Worm (Caenorhabditis elegans): ENCODE measurements around the gene metl-2.

The metl-2 gene

ce11 chrII:14969320-14969950 is at the start of gene metl-2, which contains the start of the genes pole-4 and nsun-5:
Gene metl-2 (plus strand): TSS chrII:14969900.
Gene pole-4 (minus strand): TSS chrII:14969354.
Gene nsun-5 (plus strand): TSS chrII:14969617.
- TF ChIP-seq cog-1 (tag; optimal IDR thresholded peaks at IDR 0.05) (no peak), med-1 (GFP tag; optimal IDR thresholded peaks at IDR 0.05; ENCODE audit: insufficient read depth) (no peak), tab-1 (GFP tag; IDR thresholded peaks at IDR 0.05) (no peak), ref-1 (GFP tag; conservative IDR thresholded peaks at IDR 0.05) (no peak), klf-2 (GFP tag; conservative IDR thresholded peaks at IDR 0.05) (no peak), flt-1 (GFP tag; IDR thresholded peaks at IDR 0.05) (no peak), ztf-29 (GFP tag; IDR thresholded peaks at IDR 0.05) (no peak), ztf-23 (GFP tag; IDR thresholded peaks at IDR 0.05) (no peak), T22C8.4 (GFP tag; IDR thresholded peaks at IDR 0.05) (no peak)

ce11 chrII:14928766-14929165 is 40.9 kb upstream of the metl-2 start:
- TF ChIP-seq T22C8.4 (GFP tag; IDR thresholded peaks at IDR 0.05) (no peak), klf-2 (GFP tag; conservative IDR thresholded peaks at IDR 0.05) (no peak), ref-1 (GFP tag; conservative IDR thresholded peaks at IDR 0.05) (no peak), med-1 (GFP tag; optimal IDR thresholded peaks at IDR 0.05; ENCODE audit: insufficient read depth) (no peak), tab-1 (GFP tag; IDR thresholded peaks at IDR 0.05) (no peak), ztf-23 (GFP tag; IDR thresholded peaks at IDR 0.05) (no peak), flt-1 (GFP tag; IDR thresholded peaks at IDR 0.05) (no peak), cog-1 (tag; optimal IDR thresholded peaks at IDR 0.05) (no peak), ztf-29 (GFP tag; IDR thresholded peaks at IDR 0.05) (no peak)

ce11 chrII:14935431-14936071 is 34.1 kb upstream of the metl-2 start:
- TF ChIP-seq flt-1 (GFP tag; IDR thresholded peaks at IDR 0.05) (no peak), klf-2 (GFP tag; conservative IDR thresholded peaks at IDR 0.05) (no peak)

- TF ChIP-seq tab-1 (GFP tag; IDR thresholded peaks at IDR 0.05) (no peak), med-1 (GFP tag; optimal IDR thresholded peaks at IDR 0.05; ENCODE audit: insufficient read depth) (no peak), cog-1 (tag; optimal IDR thresholded peaks at IDR 0.05) (no peak), ref-1 (GFP tag; conservative IDR thresholded peaks at IDR 0.05) (no peak), T22C8.4 (GFP tag; IDR thresholded peaks at IDR 0.05) (no peak), ztf-29 (GFP tag; IDR thresholded peaks at IDR 0.05) (no peak), klf-2 (GFP tag; conservative IDR thresholded peaks at IDR 0.05) (no peak), flt-1 (GFP tag; IDR thresholded peaks at IDR 0.05) (no peak), ztf-23 (GFP tag; IDR thresholded peaks at IDR 0.05) (no peak)
These were observed 31.4 kb upstream of the metl-2 start for ce11 chrII:14938319-14938718.

ce11 chrII:14940325-14940724 is 29.4 kb upstream of the metl-2 start:
- no peak for TF ChIP-seq klf-2 (GFP tag; conservative IDR thresholded peaks at IDR 0.05)
- TF ChIP-seq tab-1 (GFP tag; IDR thresholded peaks at IDR 0.05) = no peak
- no peak for TF ChIP-seq med-1 (GFP tag; optimal IDR thresholded peaks at IDR 0.05; ENCODE audit: insufficient read depth)
- TF ChIP-seq cog-1 (tag; optimal IDR thresholded peaks at IDR 0.05) = no peak
- no peak for TF ChIP-seq flt-1 (GFP tag; IDR thresholded peaks at IDR 0.05)
- TF ChIP-seq ztf-29 (GFP tag; IDR thresholded peaks at IDR 0.05) = no peak
- TF ChIP-seq ref-1 (GFP tag; conservative IDR thresholded peaks at IDR 0.05) = no peak
- no peak for TF ChIP-seq ztf-23 (GFP tag; IDR thresholded peaks at IDR 0.05)
- TF ChIP-seq T22C8.4 (GFP tag; IDR thresholded peaks at IDR 0.05) = no peak

- no peak for TF ChIP-seq ztf-29 (GFP tag; IDR thresholded peaks at IDR 0.05)
- no peak for TF ChIP-seq klf-2 (GFP tag; conservative IDR thresholded peaks at IDR 0.05)
- no peak for TF ChIP-seq med-1 (GFP tag; optimal IDR thresholded peaks at IDR 0.05; ENCODE audit: insufficient read depth)
- no peak for TF ChIP-seq ref-1 (GFP tag; conservative IDR thresholded peaks at IDR 0.05)
- TF ChIP-seq flt-1 (GFP tag; IDR thresholded peaks at IDR 0.05) = no peak
- TF ChIP-seq ztf-23 (GFP tag; IDR thresholded peaks at IDR 0.05) = no peak
- no peak for TF ChIP-seq tab-1 (GFP tag; IDR thresholded peaks at IDR 0.05)
- no peak for TF ChIP-seq T22C8.4 (GFP tag; IDR thresholded peaks at IDR 0.05)
- TF ChIP-seq cog-1 (tag; optimal IDR thresholded peaks at IDR 0.05) = no peak
These were observed 28.7 kb upstream of the metl-2 start for ce11 chrII:14940980-14941379.

- TF ChIP-seq ref-1 (GFP tag; conservative IDR thresholded peaks at IDR 0.05) (no peak), T22C8.4 (GFP tag; IDR thresholded peaks at IDR 0.05) (no peak), ztf-23 (GFP tag; IDR thresholded peaks at IDR 0.05) (no peak), cog-1 (tag; optimal IDR thresholded peaks at IDR 0.05) (no peak), flt-1 (GFP tag; IDR thresholded peaks at IDR 0.05) (no peak), ztf-29 (GFP tag; IDR thresholded peaks at IDR 0.05) (no peak), tab-1 (GFP tag; IDR thresholded peaks at IDR 0.05) (no peak), med-1 (GFP tag; optimal IDR thresholded peaks at IDR 0.05; ENCODE audit: insufficient read depth) (no peak), klf-2 (GFP tag; conservative IDR thresholded peaks at IDR 0.05) (no peak)
These were observed 24.2 kb upstream of the metl-2 start for ce11 chrII:14945518-14945917.

ce11 chrII:14946545-14946944 is 23.2 kb upstream of the metl-2 start:
- TF ChIP-seq ref-1 (GFP tag; conservative IDR thresholded peaks at IDR 0.05) = no peak
- TF ChIP-seq ztf-23 (GFP tag; IDR thresholded peaks at IDR 0.05) = no peak
- TF ChIP-seq ztf-29 (GFP tag; IDR thresholded peaks at IDR 0.05) = no peak
- TF ChIP-seq tab-1 (GFP tag; IDR thresholded peaks at IDR 0.05) = no peak
- TF ChIP-seq T22C8.4 (GFP tag; IDR thresholded peaks at IDR 0.05) = no peak
- no peak for TF ChIP-seq med-1 (GFP tag; optimal IDR thresholded peaks at IDR 0.05; ENCODE audit: insufficient read depth)
- no peak for TF ChIP-seq flt-1 (GFP tag; IDR thresholded peaks at IDR 0.05)
- no peak for TF ChIP-seq klf-2 (GFP tag; conservative IDR thresholded peaks at IDR 0.05)
- no peak for TF ChIP-seq cog-1 (tag; optimal IDR thresholded peaks at IDR 0.05)

ce11 chrII:14952464-14953064 is 17.1 kb upstream of the metl-2 start:
- TF ChIP-seq tab-1 (GFP tag; IDR thresholded peaks at IDR 0.05) (no peak), ztf-29 (GFP tag; IDR thresholded peaks at IDR 0.05) (no peak), klf-2 (GFP tag; conservative IDR thresholded peaks at IDR 0.05) (no peak), ztf-23 (GFP tag; IDR thresholded peaks at IDR 0.05) (no peak), med-1 (GFP tag; optimal IDR thresholded peaks at IDR 0.05; ENCODE audit: insufficient read depth) (no peak), cog-1 (tag; optimal IDR thresholded peaks at IDR 0.05) (no peak), flt-1 (GFP tag; IDR thresholded peaks at IDR 0.05) (no peak), T22C8.4 (GFP tag; IDR thresholded peaks at IDR 0.05) (no peak), ref-1 (GFP tag; conservative IDR thresholded peaks at IDR 0.05) (no peak)

Data from whole organism, midembryonic.